Fruit fly (Drosophila melanogaster) whole organism, prepupa: ENCODE results near the gene dgt2.

Source experiments
- Blimp-1 ChIP-seq: fragments of 200-800 bp; sonication (Bioruptor generic); optimal IDR thresholded peaks from 3 replicates; lab custom pipeline; 2017; ENCODE audit warnings: missing biosample characterization, missing genetic modification characterization, mild to moderate bottlenecking, moderate library complexity, missing genetic modification reagents
- CG10631 ChIP-seq: fragments of 200-800 bp; sonication (Bioruptor generic); optimal IDR thresholded peaks from 2 replicates; lab custom pipeline; 2016; ENCODE audit warnings: missing biosample characterization, missing genetic modification characterization
- CG10669 ChIP-seq: fragments of 200-800 bp; sonication (Bioruptor generic); optimal IDR thresholded peaks from 3 replicates; lab custom pipeline; 2018; ENCODE audit warnings: missing biosample characterization, mild to moderate bottlenecking, missing genetic modification characterization, moderate library complexity
- CG11294 ChIP-seq: fragments of 200-800 bp; sonication (Bioruptor generic); IDR thresholded peaks from 2 replicates; pipeline ENCODE4 v1.3.6; 2022; ENCODE audit warnings: missing biosample characterization, missing genetic modification characterization
- CG11902 ChIP-seq: fragments of 200-800 bp; sonication (Bioruptor generic); optimal IDR thresholded peaks from 3 replicates; lab custom pipeline; 2016; ENCODE audit warnings: missing biosample characterization, missing genetic modification characterization
- CG1621 ChIP-seq: fragments of 200-800 bp; sonication (Bioruptor generic); optimal IDR thresholded peaks from 3 replicates; lab custom pipeline; 2018; ENCODE audit warnings: missing biosample characterization, mild to moderate bottlenecking, missing genetic modification characterization
- CG16779 ChIP-seq: fragments of 200-800 bp; sonication (Bioruptor generic); optimal IDR thresholded peaks from 3 replicates; lab custom pipeline; 2017; ENCODE audit warnings: missing biosample characterization, mild to moderate bottlenecking, missing genetic modification characterization
- CG3032 ChIP-seq: fragments of 200-800 bp; optimal IDR thresholded peaks from 2 replicates; lab custom pipeline; 2019; ENCODE audit warnings: missing biosample characterization, mild to moderate bottlenecking, missing genetic modification characterization, moderate library complexity
- CG31627 ChIP-seq: fragments of 200-800 bp; sonication (Bioruptor generic); optimal IDR thresholded peaks from 3 replicates; lab custom pipeline; 2016; ENCODE audit warnings: missing biosample characterization, missing genetic modification characterization
- CG34406 ChIP-seq: fragments of 200-800 bp; sonication (Bioruptor generic); optimal IDR thresholded peaks from 3 replicates; lab custom pipeline; 2016; ENCODE audit warnings: missing biosample characterization, missing genetic modification characterization
- CG4318 ChIP-seq: fragments of 200-800 bp; sonication (Bioruptor generic); optimal IDR thresholded peaks from 3 replicates; lab custom pipeline; 2017; ENCODE audit warnings: missing biosample characterization, mild to moderate bottlenecking, missing genetic modification characterization
- CG6163 ChIP-seq: fragments of 200-800 bp; sonication (Bioruptor generic); IDR thresholded peaks from 3 replicates; pipeline ENCODE4 v1.3.6; 2022; ENCODE audit warnings: missing biosample characterization, missing genetic modification characterization
- CG6276 ChIP-seq: fragments of 200-800 bp; sonication (Bioruptor generic); optimal IDR thresholded peaks from 2 replicates; lab custom pipeline; 2017; ENCODE audit warnings: missing biosample characterization, mild to moderate bottlenecking, missing genetic modification characterization
- CG6792 ChIP-seq: fragments of 200-800 bp; sonication (Bioruptor generic); optimal IDR thresholded peaks from 3 replicates; lab custom pipeline; 2016; ENCODE audit warnings: missing biosample characterization, missing genetic modification characterization
- CG6808 ChIP-seq: fragments of 200-800 bp; sonication (Bioruptor generic); optimal IDR thresholded peaks from 3 replicates; lab custom pipeline; 2017; ENCODE audit warnings: missing biosample characterization, missing genetic modification characterization, mild to moderate bottlenecking, moderate library complexity, missing genetic modification reagents
- CG8119 ChIP-seq: fragments of 200-800 bp; sonication (Bioruptor generic); IDR thresholded peaks from 3 replicates; pipeline ENCODE4 v1.3.6; 2022; ENCODE audit warnings: missing biosample characterization, missing genetic modification characterization
- CG8319 ChIP-seq: fragments of 200-800 bp; sonication (Bioruptor generic); optimal IDR thresholded peaks from 3 replicates; lab custom pipeline; 2016; ENCODE audit warnings: missing biosample characterization, missing genetic modification characterization
- CG8632 ChIP-seq: fragments of 200-800 bp; sonication (Bioruptor generic); optimal IDR thresholded peaks from 3 replicates; lab custom pipeline; 2016; ENCODE audit warnings: missing biosample characterization, missing genetic modification characterization
- CG9139 ChIP-seq: fragments of 200-800 bp; sonication (Bioruptor generic); optimal IDR thresholded peaks from 3 replicates; lab custom pipeline; 2017; ENCODE audit warnings: missing biosample characterization, mild to moderate bottlenecking, missing genetic modification characterization
- Eip75B ChIP-seq: fragments of 200-800 bp; sonication (Bioruptor generic); optimal IDR thresholded peaks from 3 replicates; lab custom pipeline; 2016; ENCODE audit warnings: missing biosample characterization, missing genetic modification characterization
- Eip78C ChIP-seq: fragments of 200-800 bp; sonication (Bioruptor generic); peaks from one replicate; lab custom pipeline; 2016; ENCODE audit warnings: missing biosample characterization, missing genetic modification characterization
- Eip93F ChIP-seq: fragments of 200-800 bp; sonication (Bioruptor generic); optimal IDR thresholded peaks from 2 replicates; lab custom pipeline; 2016; ENCODE audit warnings: missing biosample characterization, mild to moderate bottlenecking, missing genetic modification characterization
- Ets21C ChIP-seq: fragments of 200-800 bp; sonication (Bioruptor generic); optimal IDR thresholded peaks from 3 replicates; lab custom pipeline; 2016; ENCODE audit warnings: missing biosample characterization, missing genetic modification characterization
- Ets96B ChIP-seq: fragments of 200-800 bp; optimal IDR thresholded peaks from 2 replicates; lab custom pipeline; 2019; ENCODE audit warnings: missing biosample characterization, mild to moderate bottlenecking, missing genetic modification characterization, moderate library complexity
- Gug ChIP-seq: fragments of 200-800 bp; sonication (Bioruptor generic); IDR thresholded peaks from 2 replicates; pipeline ENCODE4 v1.3.6; 2022; ENCODE audit warnings: missing biosample characterization, missing genetic modification characterization
- Hr38 ChIP-seq: sonication (Bioruptor generic); optimal IDR thresholded peaks from 2 replicates; lab custom pipeline; 2016; ENCODE audit warnings: missing biosample characterization, missing genetic modification characterization
- Hr39 ChIP-seq: fragments of 200-800 bp; sonication (Bioruptor generic); optimal IDR thresholded peaks from 2 replicates; lab custom pipeline; 2016; ENCODE audit warnings: missing biosample characterization, missing genetic modification characterization
- Lpt ChIP-seq: fragments of 200-800 bp; sonication (Bioruptor generic); optimal IDR thresholded peaks from 3 replicates; lab custom pipeline; 2016; ENCODE audit warnings: missing biosample characterization, missing genetic modification characterization
- Met ChIP-seq: fragments of 200-800 bp; sonication (Bioruptor generic); optimal IDR thresholded peaks from 3 replicates; lab custom pipeline; 2016; ENCODE audit warnings: missing biosample characterization, missing genetic modification characterization
- OdsH ChIP-seq: fragments of 200-800 bp; sonication (Bioruptor generic); optimal IDR thresholded peaks from 3 replicates; lab custom pipeline; 2016; ENCODE audit warnings: missing biosample characterization, missing genetic modification characterization
- Smox ChIP-seq: fragments of 200-800 bp; sonication (Bioruptor generic); optimal IDR thresholded peaks from 3 replicates; lab custom pipeline; 2016; ENCODE audit warnings: missing biosample characterization, missing genetic modification characterization
- Sox102F ChIP-seq: fragments of 200-800 bp; sonication (Bioruptor generic); optimal IDR thresholded peaks from 2 replicates; lab custom pipeline; 2016; ENCODE audit warnings: missing biosample characterization, mild to moderate bottlenecking, missing genetic modification characterization
- Sox14 ChIP-seq: fragments of 200-800 bp; sonication (Bioruptor generic); optimal IDR thresholded peaks from 3 replicates; lab custom pipeline; 2016; ENCODE audit warnings: missing biosample characterization, missing genetic modification characterization
- Sox15 ChIP-seq: fragments of 200-800 bp; sonication (Bioruptor generic); optimal IDR thresholded peaks from 3 replicates; lab custom pipeline; 2016; ENCODE audit warnings: missing biosample characterization, missing genetic modification characterization
- achi ChIP-seq: fragments of 200-800 bp; sonication (Bioruptor generic); optimal IDR thresholded peaks from 3 replicates; lab custom pipeline; 2016; ENCODE audit warnings: missing biosample characterization, missing genetic modification characterization
- acj6 ChIP-seq: fragments of 200-800 bp; sonication (Bioruptor generic); optimal IDR thresholded peaks from 3 replicates; lab custom pipeline; 2016; ENCODE audit warnings: missing biosample characterization, missing genetic modification characterization
- cyc ChIP-seq: fragments of 200-800 bp; sonication (Bioruptor generic); optimal IDR thresholded peaks from 3 replicates; lab custom pipeline; 2016; ENCODE audit warnings: missing biosample characterization, missing genetic modification characterization
- dac ChIP-seq: fragments of 200-800 bp; sonication (Bioruptor generic); optimal IDR thresholded peaks from 2 replicates; lab custom pipeline; 2017; ENCODE audit warnings: missing biosample characterization, mild to moderate bottlenecking, missing genetic modification characterization
- dsx ChIP-seq: fragments of 200-800 bp; optimal IDR thresholded peaks from 3 replicates; lab custom pipeline; 2019; ENCODE audit warnings: missing biosample characterization, mild to moderate bottlenecking, missing genetic modification characterization, moderate library complexity; ENCODE audit not compliant: poor library complexity, severe bottlenecking
- eg ChIP-seq: fragments of 200-800 bp; sonication (Bioruptor generic); IDR thresholded peaks from 3 replicates; pipeline ENCODE4 v1.3.6; 2022; ENCODE audit warnings: missing biosample characterization, missing genetic modification characterization
- esn ChIP-seq: fragments of 200-800 bp; sonication (Bioruptor generic); optimal IDR thresholded peaks from 2 replicates; lab custom pipeline; 2016; ENCODE audit warnings: missing biosample characterization, mild to moderate bottlenecking, missing genetic modification characterization, moderate library complexity
- fd85E ChIP-seq: fragments of 200-800 bp; sonication (Bioruptor generic); optimal IDR thresholded peaks from 3 replicates; lab custom pipeline; 2016; ENCODE audit warnings: missing biosample characterization, missing genetic modification characterization
- fkh ChIP-seq: fragments of 200-800 bp; sonication (Bioruptor generic); optimal IDR thresholded peaks from 3 replicates; lab custom pipeline; 2017; ENCODE audit warnings: missing biosample characterization, mild to moderate bottlenecking, missing genetic modification characterization, moderate library complexity
- lz ChIP-seq: fragments of 200-800 bp; sonication (Bioruptor generic); optimal IDR thresholded peaks from 3 replicates; lab custom pipeline; 2016; ENCODE audit warnings: missing biosample characterization, missing genetic modification characterization
- salr ChIP-seq, 2 experiments: fragments of 200-800 bp; sonication (Bioruptor generic); optimal IDR thresholded peaks; 3 replicates each; lab custom pipeline; 2016 to 2018; ENCODE audit warnings: missing biosample characterization in 2 of 2, missing genetic modification characterization in 2 of 2, mild to moderate bottlenecking in 1 of 2
- spab ChIP-seq: fragments of 200-800 bp; sonication (Bioruptor generic); optimal IDR thresholded peaks from 2 replicates; lab custom pipeline; 2017; ENCODE audit warnings: missing biosample characterization, mild to moderate bottlenecking, missing genetic modification characterization, missing genetic modification reagents
- ss ChIP-seq, 2 experiments: fragments of 200-800 bp; sonication (Bioruptor generic); optimal IDR thresholded peaks; 2 replicates in 1 of 2; 3 replicates in 1 of 2; lab custom pipeline; 2017 to 2018; ENCODE audit warnings: mild to moderate bottlenecking in 2 of 2, missing biosample characterization in 2 of 2, missing genetic modification characterization in 2 of 2, moderate library complexity in 1 of 2
- svp ChIP-seq: fragments of 200-800 bp; sonication (Bioruptor generic); peaks from one replicate; lab custom pipeline; 2016; ENCODE audit warnings: missing biosample characterization, missing genetic modification characterization
- topi ChIP-seq: fragments of 200-800 bp; sonication (Bioruptor generic); optimal IDR thresholded peaks from 3 replicates; lab custom pipeline; 2016; ENCODE audit warnings: missing biosample characterization, missing genetic modification characterization
- vri ChIP-seq: fragments of 200-800 bp; sonication (Bioruptor generic); optimal IDR thresholded peaks from 3 replicates; lab custom pipeline; 2016; ENCODE audit warnings: missing biosample characterization, mild to moderate bottlenecking, missing genetic modification characterization

dgt2 gene

dm6 chr2L:12010877-12011666 lies 21.3 kb downstream of the dgt2 start:
- peak; percentile 90 for TF ChIP-seq acj6 (GFP tag; lab: Kevin White, UChicago)
- no peak for TF ChIP-seq CG8119
- TF ChIP-seq CG31627 (GFP tag; lab: Kevin White, UChicago) = peak; percentile 88
- peak; percentile 79 for TF ChIP-seq CG9139 (GFP tag; lab: Kevin White, UChicago)
- TF ChIP-seq fd85E = peak; percentile 42
- TF ChIP-seq Hr38 = peak; percentile 48
- TF ChIP-seq Ets96B (tag; lab: Kevin White, UChicago) = peak; percentile 93
- peak; percentile 84 for TF ChIP-seq Eip75B
- TF ChIP-seq CG11902 = peak; percentile 87
- peak; percentile 87 for TF ChIP-seq CG4318 (GFP tag; lab: Kevin White, UChicago)
- TF ChIP-seq eg = no peak
- TF ChIP-seq Met = peak; percentile 91
- peak; percentile 93 for TF ChIP-seq svp (GFP tag; lab: Kevin White, UChicago)
- TF ChIP-seq vri (GFP tag; lab: Kevin White, UChicago) = no peak
- no peak for TF ChIP-seq Gug (GFP tag; lab: Robert Waterston, UW)
- peak; percentile 90 for TF ChIP-seq Smox (GFP tag; lab: Kevin White, UChicago)
- TF ChIP-seq CG8319 (GFP tag; lab: Kevin White, UChicago) = peak; percentile 88
- peak; percentile 95 for TF ChIP-seq CG6276
- peak; percentile 96 for TF ChIP-seq CG6808
- TF ChIP-seq esn = peak; percentile 93
- no peak for TF ChIP-seq dsx (GFP tag; lab: Kevin White, UChicago)
- peak; percentile 95 for TF ChIP-seq CG3032 (tag; lab: Kevin White, UChicago)
- TF ChIP-seq Sox14 (GFP tag; lab: Kevin White, UChicago) = peak; percentile 90
- TF ChIP-seq CG10669 (GFP tag; lab: Kevin White, UChicago) = peak; percentile 93
- TF ChIP-seq topi (GFP tag; lab: Kevin White, UChicago) = peak; percentile 92
- TF ChIP-seq Hr39 (GFP tag; lab: Kevin White, UChicago) = peak; percentile 80
- TF ChIP-seq Eip78C (GFP tag; lab: Kevin White, UChicago) = peak; percentile 97
- peak; percentile 79 for TF ChIP-seq Blimp-1 (GFP tag; lab: Kevin White, UChicago)
- peak; percentile 91 for TF ChIP-seq CG34406 (GFP tag; lab: Kevin White, UChicago)
- TF ChIP-seq fkh (GFP tag; lab: Kevin White, UChicago) = peak; percentile 6
- peak; percentile 84 for TF ChIP-seq cyc
- peak; percentile 92 for TF ChIP-seq CG8632 (GFP tag; lab: Kevin White, UChicago)
- TF ChIP-seq achi (GFP tag; lab: Kevin White, UChicago) = peak; percentile 91
- TF ChIP-seq spab (GFP tag; lab: Kevin White, UChicago) = peak; percentile 90
- TF ChIP-seq ss (GFP tag; optimal IDR thresholded peaks at IDR 0.05; lab: Kevin White, UChicago) = peak; percentile 88 to 94
- TF ChIP-seq CG6163 (GFP tag; lab: Robert Waterston, UW) = no peak
- peak; percentile 82 for TF ChIP-seq CG1621 (tag; lab: Kevin White, UChicago)
- peak; percentile 86 for TF ChIP-seq Sox102F (GFP tag; lab: Kevin White, UChicago)
- TF ChIP-seq lz (GFP tag; lab: Kevin White, UChicago) = peak; percentile 92
- TF ChIP-seq CG11294 (GFP tag; lab: Robert Waterston, UW) = no peak
- TF ChIP-seq OdsH = peak; percentile 91
- peak; percentile 74 for TF ChIP-seq Lpt (GFP tag; lab: Kevin White, UChicago)
- peak; percentile 78 for TF ChIP-seq dac (GFP tag; lab: Kevin White, UChicago)
- peak; percentile 71 for TF ChIP-seq Ets21C (GFP tag; lab: Kevin White, UChicago)
- TF ChIP-seq Eip93F (GFP tag; lab: Kevin White, UChicago) = no peak
- peak; percentile 91 for TF ChIP-seq CG10631 (GFP tag; lab: Kevin White, UChicago)
- TF ChIP-seq CG16779 (tag; lab: Kevin White, UChicago) = peak; percentile 93
- TF ChIP-seq Sox15 (GFP tag; lab: Kevin White, UChicago) = peak; percentile 86
- peak; percentile 87 for TF ChIP-seq CG6792 (GFP tag; lab: Kevin White, UChicago)
- TF ChIP-seq salr (GFP tag; optimal IDR thresholded peaks at IDR 0.05; lab: Kevin White, UChicago) = peak; percentile 55 to 89
